Worm (Caenorhabditis elegans) whole organism, L1 larva: ENCODE results near the gene C01G5.5.

Experiments used
- C34B4.2 ChIP-seq: sonication (generic microtip); optimal IDR thresholded peaks from 2 replicates; lab custom pipeline; 2017; ENCODE audit warnings: mild to moderate bottlenecking, missing genetic modification characterization, missing compliant biosample characterization
- aha-1 ChIP-seq: fragments of 150-350 bp; optimal IDR thresholded peaks from 2 replicates; lab custom pipeline; 2014; ENCODE audit warnings: missing biosample characterization, missing genetic modification characterization
- alr-1 ChIP-seq: fragments of 200-800 bp; sonication (Bioruptor generic); optimal IDR thresholded peaks from 2 replicates; lab custom pipeline; 2018; ENCODE audit warnings: borderline replicate concordance, mild to moderate bottlenecking, missing genetic modification characterization, missing compliant biosample characterization
- ama-1 ChIP-seq: fragments of 150-350 bp; optimal IDR thresholded peaks from 2 replicates; lab custom pipeline; 2014
- blmp-1 ChIP-seq: fragments of 150-350 bp; optimal IDR thresholded peaks from 2 replicates; lab custom pipeline; 2014; ENCODE audit warnings: missing biosample characterization, missing genetic modification characterization
- ceh-8 ChIP-seq: fragments of 200-800 bp; sonication (Bioruptor generic); optimal IDR thresholded peaks from 2 replicates; lab custom pipeline; 2018; ENCODE audit warnings: mild to moderate bottlenecking, missing genetic modification characterization, moderate library complexity, missing compliant biosample characterization
- ceh-88 ChIP-seq: fragments of 200-800 bp; sonication (Bioruptor generic); IDR thresholded peaks from 2 replicates; pipeline ENCODE4 v1.3.6; 2022; ENCODE audit warnings: missing genetic modification characterization, missing compliant biosample characterization
- ceh-90 ChIP-seq: sonication (generic microtip); optimal IDR thresholded peaks from 2 replicates; lab custom pipeline; 2016; ENCODE audit warnings: missing genetic modification characterization, missing compliant biosample characterization
- ces-1 ChIP-seq: fragments of 150-350 bp; optimal IDR thresholded peaks from 2 replicates; lab custom pipeline; 2014; ENCODE audit warnings: missing biosample characterization, missing genetic modification reagents, missing genetic modification characterization
- dpl-1 ChIP-seq, 3 experiments: fragments of 150-350 bp in 2 of 3; sonication (generic microtip) in 1 of 3; optimal IDR thresholded peaks; 2 replicates each; lab custom pipeline; 2014 to 2017; ENCODE audit warnings: missing biosample characterization in 3 of 3, missing genetic modification characterization in 3 of 3, missing genetic modification reagents in 3 of 3
- efl-1 ChIP-seq, 4 experiments: fragments of 150-350 bp; optimal IDR thresholded peaks in 3 of 4; peaks in 1 of 4; 1 replicate in 1 of 4; 2 replicates in 3 of 4; lab custom pipeline; 2014; ENCODE audit warnings: missing biosample characterization in 2 of 4, missing genetic modification characterization in 2 of 4, missing genetic modification reagents in 2 of 4
- egl-13 ChIP-seq: sonication (generic microtip); optimal IDR thresholded peaks from 2 replicates; lab custom pipeline; 2016; ENCODE audit warnings: missing genotype, missing genetic modification reagents, missing genetic modification characterization, missing compliant biosample characterization
- egl-27 ChIP-seq, 2 experiments: fragments of 150-350 bp in 1 of 2; sonication (generic microtip); optimal IDR thresholded peaks; 3 replicates each; lab custom pipeline; 2017 to 2018; ENCODE audit warnings: missing biosample characterization in 2 of 2, missing genetic modification characterization in 2 of 2, missing genetic modification reagents in 2 of 2
- elt-2 ChIP-seq: sonication (generic microtip); optimal IDR thresholded peaks from 2 replicates; lab custom pipeline; 2016; ENCODE audit warnings: missing genetic modification characterization, mild to moderate bottlenecking, inconsistent platforms, missing compliant biosample characterization, missing genetic modification reagents
- fkh-4 ChIP-seq: sonication (generic microtip); optimal IDR thresholded peaks from 2 replicates; lab custom pipeline; 2016; ENCODE audit warnings: missing compliant biosample characterization, missing genetic modification characterization, borderline replicate concordance
- irx-1 ChIP-seq: sonication (generic microtip); optimal IDR thresholded peaks from 2 replicates; lab custom pipeline; 2016; ENCODE audit warnings: missing genetic modification characterization, missing compliant biosample characterization
- lin-14 ChIP-seq: fragments of 200-800 bp; sonication (Bioruptor generic); optimal IDR thresholded peaks from 2 replicates; lab custom pipeline; 2018; ENCODE audit warnings: mild to moderate bottlenecking, missing genetic modification characterization, moderate library complexity, missing compliant biosample characterization
- lin-35 ChIP-seq, 2 experiments: fragments of 150-350 bp; optimal IDR thresholded peaks; 2 replicates each; lab custom pipeline; 2014; ENCODE audit warnings: missing biosample characterization in 2 of 2, missing genetic modification characterization in 2 of 2, missing genetic modification reagents in 2 of 2
- lin-39 ChIP-seq: fragments of 150-350 bp; optimal IDR thresholded peaks from 2 replicates; lab custom pipeline; 2014; ENCODE audit warnings: missing biosample characterization, missing genetic modification reagents, missing genetic modification characterization
- lsy-2 ChIP-seq, 2 experiments: fragments of 150-350 bp; optimal IDR thresholded peaks; 2 replicates each; lab custom pipeline; 2014; ENCODE audit warnings: missing biosample characterization in 2 of 2, missing genetic modification characterization in 2 of 2
- mab-9 ChIP-seq: fragments of 200-800 bp; sonication (Bioruptor generic); IDR thresholded peaks from 2 replicates; pipeline ENCODE4 v1.3.6; 2022; ENCODE audit warnings: missing genetic modification reagents, missing genetic modification characterization, missing compliant biosample characterization
- mdl-1 ChIP-seq, 2 experiments: fragments of 150-350 bp; optimal IDR thresholded peaks; 2 replicates each; lab custom pipeline; 2014 to 2017; ENCODE audit warnings: missing biosample characterization in 2 of 2, missing genetic modification characterization in 2 of 2, inconsistent platforms in 1 of 2
- mef-2 ChIP-seq: fragments of 150-350 bp; optimal IDR thresholded peaks from 2 replicates; lab custom pipeline; 2014; ENCODE audit warnings: missing biosample characterization, missing genetic modification characterization
- mep-1 ChIP-seq: fragments of 150-350 bp; optimal IDR thresholded peaks from 2 replicates; lab custom pipeline; 2014; ENCODE audit warnings: missing biosample characterization, missing genetic modification characterization
- nhr-20 ChIP-seq: sonication (generic microtip); optimal IDR thresholded peaks from 2 replicates; lab custom pipeline; 2016; ENCODE audit warnings: mild to moderate bottlenecking, missing genetic modification characterization, missing compliant biosample characterization
- nhr-237 ChIP-seq: fragments of 150-350 bp; optimal IDR thresholded peaks from 2 replicates; lab custom pipeline; 2014; ENCODE audit warnings: missing biosample characterization, missing genetic modification characterization
- nhr-71 ChIP-seq: sonication (generic microtip); optimal IDR thresholded peaks from 2 replicates; lab custom pipeline; 2016; ENCODE audit warnings: mild to moderate bottlenecking, missing genetic modification characterization, moderate library complexity, missing compliant biosample characterization
- nhr-76 ChIP-seq: sonication (generic microtip); optimal IDR thresholded peaks from 2 replicates; lab custom pipeline; 2017; ENCODE audit warnings: missing biosample characterization, missing genetic modification characterization
- nhr-77 ChIP-seq: fragments of 150-350 bp; optimal IDR thresholded peaks from 2 replicates; lab custom pipeline; 2014; ENCODE audit warnings: missing biosample characterization, missing genetic modification characterization
- nhr-84 ChIP-seq: sonication (generic microtip); optimal IDR thresholded peaks from 2 replicates; lab custom pipeline; 2017; ENCODE audit warnings: missing biosample characterization, missing genetic modification characterization
- nhr-90 ChIP-seq: sonication (generic microtip); optimal IDR thresholded peaks from 2 replicates; lab custom pipeline; 2016; ENCODE audit warnings: mild to moderate bottlenecking, missing genetic modification characterization, missing compliant biosample characterization; ENCODE audit not compliant: poor library complexity
- pqm-1 ChIP-seq: sonication (generic microtip); optimal IDR thresholded peaks from 3 replicates; lab custom pipeline; 2017; ENCODE audit warnings: missing biosample characterization, missing genetic modification characterization
- skn-1 ChIP-seq: fragments of 150-350 bp; optimal IDR thresholded peaks from 2 replicates; lab custom pipeline; 2014; ENCODE audit warnings: missing biosample characterization, missing genetic modification characterization
- snpc-4 ChIP-seq: fragments of 150-350 bp; optimal IDR thresholded peaks from 2 replicates; lab custom pipeline; 2014; ENCODE audit warnings: missing biosample characterization, missing genetic modification characterization
- swsn-7 ChIP-seq: sonication (generic microtip); optimal IDR thresholded peaks from 2 replicates; lab custom pipeline; 2016; ENCODE audit warnings: missing genetic modification characterization, missing compliant biosample characterization
- tbx-2 ChIP-seq: sonication (generic microtip); optimal IDR thresholded peaks from 2 replicates; lab custom pipeline; 2016; ENCODE audit warnings: missing genetic modification characterization, missing compliant biosample characterization
- unc-30 ChIP-seq: sonication (generic microtip); optimal IDR thresholded peaks from 2 replicates; lab custom pipeline; 2017; ENCODE audit warnings: missing biosample characterization, missing genetic modification characterization
- zip-4 ChIP-seq: fragments of 200-800 bp; sonication (Bioruptor generic); optimal IDR thresholded peaks from 2 replicates; lab custom pipeline; 2018; ENCODE audit warnings: mild to moderate bottlenecking, missing genetic modification characterization, moderate library complexity, missing compliant biosample characterization

The C01G5.5 gene

DNA sequence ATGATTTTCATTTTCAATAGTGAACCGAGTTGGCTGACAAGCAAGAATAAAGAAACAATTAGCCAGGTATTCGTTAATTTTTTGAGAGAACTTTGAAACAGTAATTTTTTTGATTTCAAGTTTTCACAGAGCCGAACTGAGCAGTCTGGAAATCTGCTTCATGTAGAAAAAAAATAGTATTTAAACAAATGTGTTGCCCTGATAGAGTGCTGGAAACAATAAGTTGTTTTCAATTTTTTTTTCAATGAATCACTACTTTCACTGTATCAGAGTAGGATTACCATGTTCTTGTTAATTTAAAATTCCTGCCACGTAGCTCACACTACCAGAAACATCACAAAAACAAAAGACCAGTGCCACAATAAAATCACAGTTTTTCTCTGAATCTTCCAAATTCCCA, 24.0 kb upstream of the C01G5.5 start:
- no peak for TF ChIP-seq mab-9 (GFP tag; lab: Robert Waterston, UW)
- no peak for TF ChIP-seq lin-14 (GFP tag; lab: Kevin White, UChicago)
- TF ChIP-seq blmp-1, result no peak
- TF ChIP-seq nhr-77 (tag; lab: Kevin White, UChicago), result no peak
- TF ChIP-seq irx-1 (tag; lab: Kevin White, UChicago), result no peak
- no peak for TF ChIP-seq ceh-88 (GFP tag; lab: Robert Waterston, UW)
- TF ChIP-seq nhr-76 (tag; lab: Kevin White, UChicago), result no peak
- no peak for TF ChIP-seq ceh-8 (GFP tag; lab: Kevin White, UChicago)
- no peak for TF ChIP-seq mep-1 (tag; lab: Kevin White, UChicago)
- no peak for TF ChIP-seq skn-1
- no peak for TF ChIP-seq unc-30 (tag; lab: Kevin White, UChicago)
- no peak for TF ChIP-seq nhr-237
- TF ChIP-seq ama-1, result no peak
- TF ChIP-seq aha-1 (tag; lab: Kevin White, UChicago), result no peak
- TF ChIP-seq ces-1 (GFP tag; lab: Kevin White, UChicago), result no peak
- no peak for TF ChIP-seq nhr-71 (tag; lab: Kevin White, UChicago)
- TF ChIP-seq, all 84 proteins: peak for 0

DNA sequence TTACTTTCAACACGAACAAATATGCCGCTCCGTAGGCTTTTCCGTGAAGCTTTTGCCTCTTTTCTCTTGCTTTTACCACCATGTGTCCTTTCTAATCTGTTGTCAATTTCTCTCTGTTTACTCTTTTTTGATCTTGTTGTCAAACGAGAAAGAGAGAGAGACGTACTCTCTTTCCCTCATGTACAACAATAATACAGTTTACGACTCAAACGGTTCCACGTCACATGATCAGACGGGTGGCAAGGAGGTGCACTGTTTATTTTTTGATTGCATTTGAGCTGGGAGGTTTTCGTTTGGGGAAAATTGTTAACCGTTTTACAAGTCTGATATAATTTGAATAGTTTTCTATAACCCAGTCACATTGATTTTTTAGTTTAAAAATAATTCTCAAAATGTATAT, 23.6 kb upstream of the C01G5.5 start:
- peak; percentile 72 for TF ChIP-seq nhr-77 (tag; lab: Kevin White, UChicago)
- TF ChIP-seq fkh-4 (tag; lab: Kevin White, UChicago), result no peak
- TF ChIP-seq irx-1 (tag; lab: Kevin White, UChicago), result no peak
- peak in 1 of 3 experiments; percentile 6 for TF ChIP-seq dpl-1 (GFP tag; optimal IDR thresholded peaks at IDR 0.05; lab: Kevin White, UChicago)
- TF ChIP-seq elt-2, result peak; percentile 69
- peak; percentile 72 for TF ChIP-seq lin-14 (GFP tag; lab: Kevin White, UChicago)
- peak in 1 of 2 experiments; percentile 62 for TF ChIP-seq mdl-1 (tag; optimal IDR thresholded peaks at IDR 0.05; lab: Kevin White, UChicago)
- TF ChIP-seq nhr-20, result peak; percentile 51
- peak; percentile 72 for TF ChIP-seq tbx-2 (tag; lab: Kevin White, UChicago)
- TF ChIP-seq swsn-7 (tag; lab: Kevin White, UChicago), result peak; percentile 20
- TF ChIP-seq egl-27 (tag; optimal IDR thresholded peaks at IDR 0.05; lab: Kevin White, UChicago), result peak in 1 of 2 experiments; percentile 11
- peak in 1 of 2 experiments; percentile 37 for TF ChIP-seq lsy-2 (tag; optimal IDR thresholded peaks at IDR 0.05; lab: Kevin White, UChicago)
- no peak for TF ChIP-seq alr-1
- TF ChIP-seq zip-4 (GFP tag; lab: Kevin White, UChicago), result no peak
- no peak for TF ChIP-seq ceh-8 (GFP tag; lab: Kevin White, UChicago)
- TF ChIP-seq pqm-1 (tag; lab: Kevin White, UChicago), result no peak
- TF ChIP-seq nhr-71 (tag; lab: Kevin White, UChicago), result peak; percentile 51
- peak; percentile 56 for TF ChIP-seq nhr-90 (tag; lab: Kevin White, UChicago)
- TF ChIP-seq efl-1 (optimal IDR thresholded peaks at IDR 0.05; lab: Kevin White, UChicago), result peak in 1 of 2 experiments; percentile 7
- peak in 1 of 2 experiments; percentile 58 for TF ChIP-seq efl-1 (GFP tag; optimal IDR thresholded peaks at IDR 0.05 in 1 of 2; lab: Kevin White, UChicago)
- peak in 1 of 2 experiments; percentile 66 for TF ChIP-seq lin-35 (GFP tag; optimal IDR thresholded peaks at IDR 0.05; lab: Kevin White, UChicago)

DNA sequence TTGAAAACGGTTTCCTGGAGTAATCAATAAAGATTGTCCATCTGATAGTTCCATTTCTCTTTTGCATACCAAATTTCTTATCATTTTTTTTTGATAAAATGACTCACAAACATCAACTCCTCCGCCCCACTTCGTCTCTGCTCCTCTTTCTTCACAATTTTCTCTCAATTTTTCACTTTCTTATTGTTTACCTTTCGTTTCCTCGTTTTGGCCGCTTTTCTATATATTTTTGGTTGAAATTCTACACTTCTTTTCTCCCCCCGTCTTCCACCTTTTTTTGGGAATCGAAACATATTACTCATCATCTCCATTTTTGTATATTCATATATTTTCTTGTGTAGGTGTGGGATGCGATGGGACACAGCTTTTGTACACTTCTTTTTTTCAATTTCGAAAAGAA, 21.7 kb upstream of the C01G5.5 start:
- TF ChIP-seq mef-2 (tag; lab: Kevin White, UChicago) (no peak), aha-1 (tag; lab: Kevin White, UChicago) (no peak), nhr-90 (tag; lab: Kevin White, UChicago) (peak; percentile 8), efl-1 (optimal IDR thresholded peaks at IDR 0.05; lab: Kevin White, UChicago) (no peak), efl-1 (GFP tag; optimal IDR thresholded peaks at IDR 0.05 in 1 of 2; lab: Kevin White, UChicago) (peak in 1 of 2 experiments; percentile 86), ceh-90 (no peak), lin-39 (tag; lab: Kevin White, UChicago) (no peak), elt-2 (peak; percentile 54)

DNA sequence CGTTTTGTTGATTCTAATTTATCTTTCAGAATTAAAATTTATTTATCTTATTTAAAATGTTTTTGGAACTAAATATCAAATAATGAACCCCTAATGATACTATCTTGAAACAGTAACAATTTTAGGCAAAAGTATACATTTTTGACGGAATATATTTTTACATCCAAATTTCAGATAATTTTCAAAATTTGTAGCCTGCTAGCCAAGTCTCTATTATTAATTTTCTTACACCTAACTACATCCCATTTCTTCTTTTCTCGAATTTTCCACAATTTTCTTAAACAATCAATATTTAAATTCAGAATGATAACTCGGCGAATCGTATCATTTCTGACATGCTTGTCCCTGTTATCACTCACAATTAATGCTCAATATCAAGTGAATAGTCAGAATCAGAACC, 18.0 kb upstream of the C01G5.5 start, which contains the start of gene pqn-89:
TSS of gene pqn-89 (plus strand) at position 301 of the 400 bp plus-strand sequence.
- TF ChIP-seq zip-4 (GFP tag; lab: Kevin White, UChicago) (no peak), nhr-84 (no peak), egl-13 (tag; lab: Kevin White, UChicago) (no peak), irx-1 (tag; lab: Kevin White, UChicago) (no peak), nhr-76 (tag; lab: Kevin White, UChicago) (no peak), C34B4.2 (no peak), lin-39 (tag; lab: Kevin White, UChicago) (no peak), snpc-4 (tag; lab: Kevin White, UChicago) (no peak), efl-1 (optimal IDR thresholded peaks at IDR 0.05; lab: Kevin White, UChicago) (no peak), efl-1 (GFP tag; optimal IDR thresholded peaks at IDR 0.05 in 1 of 2; lab: Kevin White, UChicago) (no peak)
